Worm (Caenorhabditis elegans) whole organism, L1 larva: Measurements from ENCODE around the gene pgph-2.

Experiments used
- ceh-63 ChIP-seq: fragments of 200-800 bp; sonication (Bioruptor generic); optimal IDR thresholded peaks from 2 replicates; lab custom pipeline; 2018; ENCODE audit warnings: mild to moderate bottlenecking, missing genetic modification characterization, missing compliant biosample characterization
- ces-1 ChIP-seq: fragments of 150-350 bp; optimal IDR thresholded peaks from 2 replicates; lab custom pipeline; 2014; ENCODE audit warnings: missing biosample characterization, missing genetic modification reagents, missing genetic modification characterization
- efl-1 ChIP-seq, 4 experiments: fragments of 150-350 bp; optimal IDR thresholded peaks in 3 of 4; peaks in 1 of 4; 1 replicate in 1 of 4; 2 replicates in 3 of 4; lab custom pipeline; 2014; ENCODE audit warnings: missing biosample characterization in 2 of 4, missing genetic modification characterization in 2 of 4, missing genetic modification reagents in 2 of 4
- elt-3 ChIP-seq, 6 experiments: fragments of 150-350 bp in 1 of 6; sonication (generic microtip); optimal IDR thresholded peaks; 2 replicates each; lab custom pipeline; 2017 to 2018; ENCODE audit warnings: missing biosample characterization in 6 of 6, missing genetic modification characterization in 6 of 6, inconsistent platforms in 1 of 6
- nhr-28 ChIP-seq: fragments of 150-350 bp; optimal IDR thresholded peaks from 2 replicates; lab custom pipeline; 2014; ENCODE audit warnings: missing biosample characterization, missing genetic modification characterization
- skn-1 ChIP-seq: fragments of 150-350 bp; optimal IDR thresholded peaks from 2 replicates; lab custom pipeline; 2014; ENCODE audit warnings: missing biosample characterization, missing genetic modification characterization
- unc-62 ChIP-seq: fragments of 150-350 bp; optimal IDR thresholded peaks from 2 replicates; lab custom pipeline; 2014; ENCODE audit warnings: missing biosample characterization, missing genetic modification reagents, missing genetic modification characterization

DNA sequence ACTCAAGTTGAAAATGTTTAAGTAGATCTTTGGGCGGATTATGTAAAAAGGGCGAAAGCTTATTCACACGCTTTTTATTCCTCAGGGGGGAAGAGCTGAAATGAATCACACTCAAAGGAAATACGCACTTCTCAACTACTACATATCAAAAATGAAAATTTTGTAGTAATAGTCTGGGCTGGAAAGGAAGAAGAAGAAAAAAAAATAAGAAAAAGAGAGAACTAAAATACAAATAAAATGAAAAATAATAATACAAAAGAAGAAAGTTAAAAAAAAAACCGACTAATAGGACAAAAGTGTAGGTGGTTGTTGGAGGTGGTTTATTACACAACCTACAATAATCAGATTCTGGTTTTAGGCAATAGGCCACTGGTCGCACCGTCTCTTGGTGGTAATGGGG lies 28.9 kb upstream of the pgph-2 start, which contains the start of gene K09H11.6:
- no peak for TF ChIP-seq efl-1 (optimal IDR thresholded peaks at IDR 0.05; lab: Kevin White, UChicago)
- TF ChIP-seq efl-1 (GFP tag; optimal IDR thresholded peaks at IDR 0.05 in 1 of 2; lab: Kevin White, UChicago): no peak
- TF ChIP-seq nhr-28 (tag; lab: Kevin White, UChicago): no peak
- no peak for TF ChIP-seq ceh-63 (GFP tag; lab: Kevin White, UChicago)
- no peak for TF ChIP-seq skn-1 (tag; lab: Kevin White, UChicago)
- TF ChIP-seq elt-3 (tag; optimal IDR thresholded peaks at IDR 0.05; lab: Kevin White, UChicago): no peak
- TF ChIP-seq ces-1 (GFP tag; lab: Kevin White, UChicago): no peak
- no peak for TF ChIP-seq unc-62 (GFP tag; lab: Kevin White, UChicago)
